Worm (Caenorhabditis elegans): ENCODE measurements around the gene W05H5.1.
A peak's percentile ranks its signal among the peaks of the same experiment; 100 is the strongest.

Gene W05H5.1

ce11 chrII:12397656-12398055 is 46.9 kb downstream of the W05H5.1 start, which contains the start of gene F57G9.7:
F57G9.7 (minus strand) TSS chrII:12397756.
- no peak for TF ChIP-seq med-1 (GFP tag; optimal IDR thresholded peaks at IDR 0.05; ENCODE audit: insufficient read depth)
- no peak for TF ChIP-seq T22C8.4 (GFP tag; IDR thresholded peaks at IDR 0.05)
- no peak for TF ChIP-seq ztf-23 (GFP tag; IDR thresholded peaks at IDR 0.05)
- TF ChIP-seq ztf-29 (GFP tag; IDR thresholded peaks at IDR 0.05), result no peak
- no peak for TF ChIP-seq flt-1 (GFP tag; IDR thresholded peaks at IDR 0.05)
- no peak for TF ChIP-seq klf-2 (GFP tag; conservative IDR thresholded peaks at IDR 0.05)
- TF ChIP-seq tab-1 (GFP tag; IDR thresholded peaks at IDR 0.05), result no peak
- no peak for TF ChIP-seq cog-1 (tag; optimal IDR thresholded peaks at IDR 0.05)
- TF ChIP-seq ref-1 (GFP tag; conservative IDR thresholded peaks at IDR 0.05), result no peak

- TF ChIP-seq T22C8.4 (GFP tag; IDR thresholded peaks at IDR 0.05) (peak; percentile 72; the same call in 1 of the 2 replicates), tab-1 (GFP tag; IDR thresholded peaks at IDR 0.05) (no peak)
These were observed 50.4 kb downstream of the W05H5.1 start for ce11 chrII:12394138-12394537.

- no peak for TF ChIP-seq flt-1 (GFP tag; IDR thresholded peaks at IDR 0.05)
- no peak for TF ChIP-seq ref-1 (GFP tag; conservative IDR thresholded peaks at IDR 0.05)
- no peak for TF ChIP-seq ztf-29 (GFP tag; IDR thresholded peaks at IDR 0.05)
- TF ChIP-seq med-1 (GFP tag; optimal IDR thresholded peaks at IDR 0.05; ENCODE audit: insufficient read depth), result no peak
- no peak for TF ChIP-seq T22C8.4 (GFP tag; IDR thresholded peaks at IDR 0.05)
- TF ChIP-seq cog-1 (tag; optimal IDR thresholded peaks at IDR 0.05), result no peak
- no peak for TF ChIP-seq klf-2 (GFP tag; conservative IDR thresholded peaks at IDR 0.05)
- TF ChIP-seq ztf-23 (GFP tag; IDR thresholded peaks at IDR 0.05), result no peak
- TF ChIP-seq tab-1 (GFP tag; IDR thresholded peaks at IDR 0.05), result no peak
These were observed 50.9 kb downstream of the W05H5.1 start, which contains the start of gene Y57A10B.7 for ce11 chrII:12393690-12394089. Y57A10B.7 (minus strand) TSS chrII:12393790.

All from whole organism, midembryonic.